Worm (Caenorhabditis elegans) whole organism, L4 larva: ENCODE results near the gene dig-1.

ENCODE experiments used
- ces-1 ChIP-seq: fragments of 150-350 bp; sonication (generic microtip); optimal IDR thresholded peaks from 4 replicates; lab custom pipeline; 2014; ENCODE audit warnings: missing biosample characterization, missing genetic modification reagents, missing genetic modification characterization
- unc-62 ChIP-seq, 3 experiments: fragments of 150-350 bp in 1 of 3; sonication (generic microtip); optimal IDR thresholded peaks in 2 of 3; peaks in 1 of 3; 1 replicate in 1 of 3; 2 replicates in 2 of 3; lab custom pipeline; 2014 to 2017; ENCODE audit warnings: missing biosample characterization in 3 of 3, missing genetic modification characterization in 3 of 3, missing genetic modification reagents in 3 of 3, missing genotype in 1 of 3
- ztf-11 ChIP-seq: fragments of 150-350 bp; optimal IDR thresholded peaks from 2 replicates; lab custom pipeline; 2014; ENCODE audit warnings: missing biosample characterization, missing genetic modification characterization

DNA sequence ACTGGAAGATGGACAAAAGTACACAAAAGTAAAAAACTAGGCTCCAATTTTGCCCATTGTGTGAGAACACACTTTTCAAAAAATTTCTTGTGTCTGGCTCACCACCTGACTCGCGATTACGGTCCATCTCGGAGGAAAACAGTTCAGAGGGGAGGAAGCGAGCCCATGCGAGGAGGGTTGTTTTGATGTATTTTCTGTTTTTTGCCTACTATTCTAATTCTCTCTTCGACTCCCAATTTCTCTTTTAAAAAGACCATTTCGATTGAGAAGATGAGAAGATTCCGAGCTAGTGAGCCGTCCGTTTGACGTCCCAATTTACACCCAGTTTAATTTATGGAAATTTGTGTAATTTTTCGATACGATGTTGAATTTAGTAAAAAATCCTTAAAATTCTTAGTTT lies 560 bp downstream of the dig-1 start:
- TF ChIP-seq ces-1 (GFP tag; lab: Kevin White, UChicago) = no peak
- TF ChIP-seq unc-62 (GFP tag; optimal IDR thresholded peaks at IDR 0.05 in 1 of 2; lab: Kevin White, UChicago) = no peak
- TF ChIP-seq unc-62 (tag; optimal IDR thresholded peaks at IDR 0.05; lab: Kevin White, UChicago) = no peak
- no peak for TF ChIP-seq ztf-11 (tag; lab: Kevin White, UChicago)
